Fruit fly (Drosophila melanogaster) whole organism, wandering third instar larva: ENCODE measurements around the gene Ir94e.

Experiments
- Abd-B ChIP-seq: fragments of >200 bp; optimal IDR thresholded peaks from 2 replicates; lab custom pipeline; 2017; ENCODE audit warnings: missing biosample characterization, missing genetic modification characterization
- CG32264 ChIP-seq: fragments of 200-800 bp; sonication (Bioruptor generic); optimal IDR thresholded peaks from 2 replicates; lab custom pipeline; 2016; ENCODE audit warnings: missing biosample characterization, missing genetic modification characterization
- CG9705 ChIP-seq: fragments of 200-800 bp; sonication (Bioruptor generic); optimal IDR thresholded peaks from 2 replicates; lab custom pipeline; 2018; ENCODE audit warnings: missing biosample characterization, mild to moderate bottlenecking, missing genetic modification characterization
- CrebA ChIP-seq: fragments of 200-800 bp; sonication (Bioruptor generic); optimal IDR thresholded peaks from 2 replicates; lab custom pipeline; 2016; ENCODE audit warnings: missing biosample characterization, mild to moderate bottlenecking, missing genetic modification characterization, borderline replicate concordance
- Dfd ChIP-seq: fragments of >200 bp; optimal IDR thresholded peaks from 2 replicates; lab custom pipeline; 2017; ENCODE audit warnings: missing biosample characterization, missing genetic modification characterization
- HLH106 ChIP-seq: fragments of 200-800 bp; optimal IDR thresholded peaks from 3 replicates; lab custom pipeline; 2019; ENCODE audit warnings: missing biosample characterization, mild to moderate bottlenecking, missing genetic modification characterization, moderate library complexity
- Hnf4 ChIP-seq: fragments of 200-800 bp; sonication (Bioruptor generic); optimal IDR thresholded peaks from 2 replicates; lab custom pipeline; 2016; ENCODE audit warnings: missing biosample characterization, mild to moderate bottlenecking, missing genetic modification characterization
- Jra ChIP-seq: sonication (Bioruptor generic); optimal IDR thresholded peaks from 2 replicates; lab custom pipeline; 2016; ENCODE audit warnings: missing biosample characterization, missing genetic modification characterization
- Mio ChIP-seq: sonication (Bioruptor generic); optimal IDR thresholded peaks from 2 replicates; lab custom pipeline; 2016; ENCODE audit warnings: missing biosample characterization, missing genetic modification characterization
- Myc ChIP-seq: fragments of >200 bp; optimal IDR thresholded peaks from 2 replicates; lab custom pipeline; 2017
- N ChIP-seq: fragments of >200 bp; optimal IDR thresholded peaks from 2 replicates; lab custom pipeline; 2018; ENCODE audit warnings: missing biosample characterization, missing external identifiers, missing genetic modification characterization
- OdsH ChIP-seq: fragments of 200-800 bp; sonication (Bioruptor generic); optimal IDR thresholded peaks from 2 replicates; lab custom pipeline; 2016; ENCODE audit warnings: missing biosample characterization, mild to moderate bottlenecking, missing genetic modification characterization
- Rel ChIP-seq, 2 experiments: fragments of 200-800 bp; sonication (Bioruptor generic) in 1 of 2; optimal IDR thresholded peaks; 2 replicates in 1 of 2; 3 replicates in 1 of 2; lab custom pipeline; 2016 to 2019; ENCODE audit warnings: mild to moderate bottlenecking in 2 of 2, missing biosample characterization in 2 of 2, missing genetic modification characterization in 2 of 2, moderate library complexity in 1 of 2
- Sp1 ChIP-seq: fragments of 200-800 bp; sonication (Bioruptor generic); optimal IDR thresholded peaks from 3 replicates; lab custom pipeline; 2019; ENCODE audit warnings: missing biosample characterization, mild to moderate bottlenecking, missing genetic modification characterization, moderate library complexity
- Vsx2 ChIP-seq: fragments of 200-300, 225-300 bp; sonication (Bioruptor generic); optimal IDR thresholded peaks from 2 replicates; lab custom pipeline; 2018; ENCODE audit warnings: missing biosample characterization, missing genetic modification characterization; ENCODE audit not compliant: partially characterized antibody
- br ChIP-seq: fragments of 200-800 bp; sonication (Bioruptor generic); optimal IDR thresholded peaks from 2 replicates; lab custom pipeline; 2016; ENCODE audit warnings: missing biosample characterization, missing genetic modification characterization
- brk ChIP-seq: fragments of 200-800 bp; sonication (Bioruptor generic); optimal IDR thresholded peaks from 2 replicates; lab custom pipeline; 2016; ENCODE audit warnings: missing biosample characterization, mild to moderate bottlenecking, missing genetic modification characterization
- dl ChIP-seq, 2 experiments: fragments of 175-275, 200-275 bp in 1 of 2; fragments of 200-275 bp in 1 of 2; sonication (Bioruptor generic); optimal IDR thresholded peaks; lab custom pipeline; 2018; ENCODE audit warnings: mild to moderate bottlenecking in 2 of 2, missing biosample characterization in 2 of 2, missing genetic modification characterization in 2 of 2, moderate library complexity in 2 of 2; ENCODE audit not compliant: partially characterized antibody in 2 of 2, insufficient read depth in 1 of 2
- dsf ChIP-seq: sonication (Bioruptor generic); optimal IDR thresholded peaks from 2 replicates; lab custom pipeline; 2016; ENCODE audit warnings: missing biosample characterization, missing genetic modification characterization, borderline replicate concordance
- foxo ChIP-seq, 2 experiments: fragments of 200-800 bp; sonication (Bioruptor generic); optimal IDR thresholded peaks; 2 replicates in 1 of 2; 3 replicates in 1 of 2; lab custom pipeline; 2016 to 2017; ENCODE audit warnings: missing biosample characterization in 2 of 2, missing genetic modification characterization in 2 of 2
- fru ChIP-seq: fragments of 200-800 bp; sonication (Bioruptor generic); optimal IDR thresholded peaks from 3 replicates; lab custom pipeline; 2016; ENCODE audit warnings: missing biosample characterization, mild to moderate bottlenecking, missing genetic modification characterization
- h ChIP-seq: fragments of 200-800 bp; sonication (Bioruptor generic); optimal IDR thresholded peaks from 3 replicates; lab custom pipeline; 2016; ENCODE audit warnings: missing biosample characterization, mild to moderate bottlenecking, missing genetic modification characterization
- jim ChIP-seq: fragments of 175-275, 200-325 bp; sonication (Bioruptor generic); optimal IDR thresholded peaks from 2 replicates; lab custom pipeline; 2016; ENCODE audit warnings: missing biosample characterization, mild to moderate bottlenecking, missing genetic modification characterization
- psq ChIP-seq: fragments of 200-800 bp; sonication (Bioruptor generic); optimal IDR thresholded peaks from 3 replicates; lab custom pipeline; 2017; ENCODE audit warnings: missing biosample characterization, mild to moderate bottlenecking, missing genetic modification characterization, moderate library complexity
- rgr ChIP-seq: fragments of 200-800 bp; sonication (Bioruptor generic); optimal IDR thresholded peaks from 3 replicates; lab custom pipeline; 2016; ENCODE audit warnings: missing biosample characterization, mild to moderate bottlenecking, missing genetic modification characterization
- sage ChIP-seq: fragments of 200-800 bp; sonication (Bioruptor generic); optimal IDR thresholded peaks from 2 replicates; lab custom pipeline; 2016; ENCODE audit warnings: missing biosample characterization, mild to moderate bottlenecking, missing genetic modification characterization
- sv ChIP-seq: fragments of 200-800 bp; sonication (Bioruptor generic); optimal IDR thresholded peaks from 3 replicates; lab custom pipeline; 2016; ENCODE audit warnings: missing biosample characterization, missing genetic modification characterization
- tai ChIP-seq: sonication (Bioruptor generic); optimal IDR thresholded peaks from 2 replicates; lab custom pipeline; 2016; ENCODE audit warnings: missing biosample characterization, missing genetic modification characterization
- usp ChIP-seq: fragments of >200 bp; optimal IDR thresholded peaks from 2 replicates; lab custom pipeline; 2017; ENCODE audit warnings: missing biosample characterization, missing genetic modification characterization
- woc ChIP-seq: sonication (Bioruptor generic); optimal IDR thresholded peaks from 2 replicates; lab custom pipeline; 2016; ENCODE audit warnings: missing biosample characterization, mild to moderate bottlenecking, missing genetic modification characterization

The Ir94e gene

dm6 chr3R:23365028-23365427, 40.3 kb upstream of the Ir94e start:
- no peak for TF ChIP-seq fru (GFP tag; lab: Kevin White, UChicago)
- TF ChIP-seq rgr (GFP tag; lab: Kevin White, UChicago), result no peak
- TF ChIP-seq tai (GFP tag; lab: Kevin White, UChicago), result no peak
- TF ChIP-seq br (GFP tag; lab: Kevin White, UChicago), result no peak
- TF ChIP-seq Vsx2, result no peak
- TF ChIP-seq Sp1 (GFP tag; lab: Kevin White, UChicago), result no peak
- TF ChIP-seq Jra (GFP tag; lab: Kevin White, UChicago), result no peak
- TF ChIP-seq Rel (GFP tag; optimal IDR thresholded peaks at IDR 0.05; lab: Kevin White, UChicago), result no peak
- no peak for TF ChIP-seq Rel (tag; optimal IDR thresholded peaks at IDR 0.05; lab: Kevin White, UChicago)
- TF ChIP-seq Dfd, result no peak
- no peak for TF ChIP-seq jim (GFP tag; lab: Kevin White, UChicago)
- TF ChIP-seq dsf, result no peak

dm6 chr3R:23367540-23367939, 37.8 kb upstream of the Ir94e start:
- TF ChIP-seq HLH106 (no peak), CG9705 (GFP tag; lab: Kevin White, UChicago) (no peak), Abd-B (no peak), CG32264 (GFP tag; lab: Kevin White, UChicago) (no peak), dsf (no peak), Dfd (no peak), CrebA (GFP tag; lab: Kevin White, UChicago) (no peak), Myc (no peak), fru (GFP tag; lab: Kevin White, UChicago) (no peak), dl (GFP tag; optimal IDR thresholded peaks at IDR 0.05; lab: Kevin White, UChicago; ENCODE audit: insufficient read depth in 1 of 2, partially characterized antibody in 2 of 2) (no peak), brk (GFP tag; lab: Kevin White, UChicago) (no peak), OdsH (no peak)
- TF ChIP-seq, all 38 proteins: peak for 0

dm6 chr3R:23368235-23368634, 37.1 kb upstream of the Ir94e start:
- TF ChIP-seq Mio, result no peak
- TF ChIP-seq Dfd, result no peak
- no peak for TF ChIP-seq br (GFP tag; lab: Kevin White, UChicago)
- TF ChIP-seq sv (GFP tag; lab: Kevin White, UChicago), result no peak
- TF ChIP-seq Abd-B, result no peak

dm6 chr3R:23372624-23373023, 32.7 kb upstream of the Ir94e start, which contains the start of gene CG42827:
CG42827 (plus strand) TSS chr3R:23372924.
- TF ChIP-seq woc (GFP tag; lab: Kevin White, UChicago) (no peak), dl (GFP tag; optimal IDR thresholded peaks at IDR 0.05; lab: Kevin White, UChicago; ENCODE audit: insufficient read depth in 1 of 2, partially characterized antibody in 2 of 2) (no peak), OdsH (no peak), foxo (GFP tag; optimal IDR thresholded peaks at IDR 0.05; lab: Kevin White, UChicago) (no peak), Dfd (no peak), h (GFP tag; lab: Kevin White, UChicago) (no peak), sage (GFP tag; lab: Kevin White, UChicago) (no peak), jim (GFP tag; lab: Kevin White, UChicago) (no peak), dsf (no peak), Hnf4 (GFP tag; lab: Kevin White, UChicago) (no peak)

dm6 chr3R:23373403-23373802, 31.9 kb upstream of the Ir94e start, which contains the start of gene CG42828:
CG42828 (plus strand) TSS chr3R:23373703.
- TF ChIP-seq OdsH (no peak), foxo (GFP tag; optimal IDR thresholded peaks at IDR 0.05; lab: Kevin White, UChicago) (no peak), Mio (no peak), rgr (GFP tag; lab: Kevin White, UChicago) (no peak), N (GFP tag; lab: Kevin White, UChicago) (no peak), jim (GFP tag; lab: Kevin White, UChicago) (no peak), dl (GFP tag; optimal IDR thresholded peaks at IDR 0.05; lab: Kevin White, UChicago; ENCODE audit: insufficient read depth in 1 of 2, partially characterized antibody in 2 of 2) (no peak), HLH106 (no peak), psq (GFP tag; lab: Kevin White, UChicago) (no peak), usp (GFP tag; lab: Kevin White, UChicago) (no peak), Sp1 (GFP tag; lab: Kevin White, UChicago) (no peak), CrebA (GFP tag; lab: Kevin White, UChicago) (no peak), Hnf4 (GFP tag; lab: Kevin White, UChicago) (no peak)
